ENCODE assay signal across 1 worm cellular context in the genomic region with DNA sequence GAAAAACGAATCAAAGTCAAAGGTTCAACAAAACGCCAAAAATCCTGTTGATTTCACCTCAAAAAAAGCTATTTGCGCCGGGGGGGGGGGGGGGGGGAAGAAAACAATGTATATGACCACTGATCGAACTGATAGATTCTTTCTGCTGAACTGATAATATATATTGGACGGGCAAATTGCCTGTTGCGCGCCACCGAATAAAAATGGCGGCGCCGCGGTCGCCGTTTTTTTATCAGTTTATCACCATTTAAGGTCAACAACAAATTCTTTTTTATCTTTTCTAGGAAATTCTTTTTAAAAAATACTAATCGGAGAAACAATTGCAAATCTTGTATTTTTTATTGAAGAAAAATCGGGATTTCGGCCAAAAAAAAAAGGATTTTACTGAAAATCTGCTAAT.
TF ChIP-seq lines count a peak whose summit lies in the region.

No protein-coding gene starts in this region.

TF ChIP-seq in whole organism, L4 larva, 104 proteins besides CTCF, POLR2A, EP300 and RAD21 (continued from another document):
- TF ChIP-seq snpc-1.2 (GFP tag; IDR thresholded peaks at IDR 0.05; lab: Robert Waterston, UW) (no peak), lin-38 (GFP tag; IDR thresholded peaks at IDR 0.05; lab: Robert Waterston, UW) (0 out of 2 replicates have a peak, but pooled peaks have one; percentile 7), nhr-102 (tag; optimal IDR thresholded peaks at IDR 0.05; lab: Kevin White, UChicago) (no peak)
